Fruit fly (Drosophila melanogaster) whole organism, embryonic: ENCODE measurements around the gene ClC-a.

Experiments
- CG10267 ChIP-seq: fragments of 200-800 bp; sonication (Bioruptor generic); optimal IDR thresholded peaks from 2 replicates; lab custom pipeline; 2018; ENCODE audit warnings: missing biosample characterization, mild to moderate bottlenecking, missing genetic modification characterization, moderate library complexity
- CG10274 ChIP-seq: fragments of 200-800 bp; sonication (Bioruptor generic); optimal IDR thresholded peaks from 3 replicates; lab custom pipeline; 2017; ENCODE audit warnings: missing biosample characterization, mild to moderate bottlenecking, missing genetic modification characterization
- CG13775 ChIP-seq: fragments of 200-800 bp; sonication (Bioruptor generic); optimal IDR thresholded peaks from 3 replicates; lab custom pipeline; 2017; ENCODE audit warnings: missing biosample characterization, mild to moderate bottlenecking, missing genetic modification characterization
- CG13894 ChIP-seq: fragments of 200-800 bp; sonication (Bioruptor generic); optimal IDR thresholded peaks from 3 replicates; lab custom pipeline; 2018; ENCODE audit warnings: missing biosample characterization, mild to moderate bottlenecking, missing genetic modification characterization, moderate library complexity
- CG14860 ChIP-seq: fragments of 200-800 bp; sonication (Bioruptor generic); IDR thresholded peaks from 3 replicates; pipeline ENCODE4 v1.3.6; 2022; ENCODE audit warnings: missing biosample characterization, missing genetic modification characterization; ENCODE audit not compliant: partially characterized antibody
- CG1603 ChIP-seq: fragments of 200-800 bp; sonication (Bioruptor generic); optimal IDR thresholded peaks from 2 replicates; lab custom pipeline; 2019; ENCODE audit warnings: missing biosample characterization, mild to moderate bottlenecking, missing genetic modification characterization, moderate library complexity
- CG16813 ChIP-seq: fragments of 200-800 bp; sonication (Bioruptor generic); IDR thresholded peaks from 3 replicates; pipeline ENCODE4 v1.3.6; 2022; ENCODE audit warnings: missing biosample characterization, missing genetic modification characterization; ENCODE audit not compliant: partially characterized antibody
- CG17829 ChIP-seq: fragments of 200-800 bp; optimal IDR thresholded peaks from 2 replicates; lab custom pipeline; 2019; ENCODE audit warnings: missing biosample characterization, mild to moderate bottlenecking, missing genetic modification characterization, moderate library complexity
- CG2116 ChIP-seq: fragments of 200-800 bp; sonication (Bioruptor generic); optimal IDR thresholded peaks from 3 replicates; lab custom pipeline; 2018; ENCODE audit warnings: missing biosample characterization, mild to moderate bottlenecking, missing genetic modification characterization
- CG2129 ChIP-seq: fragments of 200-800 bp; sonication (Bioruptor generic); IDR thresholded peaks from 2 replicates; pipeline ENCODE4 v1.3.6; 2022; ENCODE audit warnings: missing biosample characterization, missing genetic modification characterization; ENCODE audit not compliant: partially characterized antibody
- CG3995 ChIP-seq: fragments of 200-800 bp; sonication (Bioruptor generic); optimal IDR thresholded peaks from 3 replicates; lab custom pipeline; 2016; ENCODE audit warnings: missing biosample characterization, missing genetic modification characterization
- CG5953 ChIP-seq: fragments of 200-800 bp; sonication (Bioruptor generic); IDR thresholded peaks from 2 replicates; pipeline ENCODE4 v1.3.6; 2022; ENCODE audit warnings: missing biosample characterization, missing genetic modification characterization
- CG6765 ChIP-seq: fragments of 200-800 bp; sonication (Bioruptor generic); optimal IDR thresholded peaks from 3 replicates; lab custom pipeline; 2017; ENCODE audit warnings: missing biosample characterization, mild to moderate bottlenecking, missing genetic modification characterization
- CG6791 ChIP-seq: fragments of 200-800 bp; sonication (Bioruptor generic); IDR thresholded peaks from 3 replicates; pipeline ENCODE4 v1.3.6; 2022; ENCODE audit warnings: missing biosample characterization, missing genetic modification characterization; ENCODE audit not compliant: partially characterized antibody
- CG7745 ChIP-seq: fragments of 200-800 bp; sonication (Bioruptor generic); optimal IDR thresholded peaks from 2 replicates; lab custom pipeline; 2018; ENCODE audit warnings: missing biosample characterization, mild to moderate bottlenecking, missing genetic modification characterization, moderate library complexity
- CG7963 ChIP-seq: fragments of 200-800 bp; sonication (Bioruptor generic); IDR thresholded peaks from 3 replicates; pipeline ENCODE4 v1.3.6; 2022; ENCODE audit warnings: missing biosample characterization, missing genetic modification characterization; ENCODE audit not compliant: partially characterized antibody
- CG9932 ChIP-seq: fragments of 200-800 bp; sonication (Bioruptor generic); IDR thresholded peaks from 2 replicates; pipeline ENCODE4 v1.3.6; 2022; ENCODE audit warnings: missing biosample characterization, missing genetic modification characterization
- Fer1 ChIP-seq: fragments of 200-800 bp; sonication (Bioruptor generic); optimal IDR thresholded peaks from 2 replicates; lab custom pipeline; 2017; ENCODE audit warnings: missing biosample characterization, mild to moderate bottlenecking, missing genetic modification characterization
- HHEX ChIP-seq: fragments of 200-800 bp; sonication (Bioruptor generic); optimal IDR thresholded peaks from 3 replicates; lab custom pipeline; 2017; ENCODE audit warnings: missing biosample characterization, mild to moderate bottlenecking, missing genetic modification characterization, missing genetic modification reagents
- HLH4C ChIP-seq: fragments of 200-800 bp; sonication (Bioruptor generic); IDR thresholded peaks from 3 replicates; pipeline ENCODE4 v1.3.6; 2022; ENCODE audit warnings: missing biosample characterization, missing genetic modification characterization; ENCODE audit not compliant: partially characterized antibody
- MESR4 ChIP-seq: fragments of 200-800 bp; sonication (Bioruptor generic); optimal IDR thresholded peaks from 2 replicates; lab custom pipeline; 2018; ENCODE audit warnings: missing biosample characterization, mild to moderate bottlenecking, missing genetic modification characterization, moderate library complexity
- Med ChIP-seq: fragments of 200-800 bp; sonication (Bioruptor generic); peaks from one replicate; lab custom pipeline; 2016; ENCODE audit warnings: missing biosample characterization, missing genetic modification characterization, mild to moderate bottlenecking, inconsistent platforms, moderate library complexity
- NC2α ChIP-seq: fragments of 200-800 bp; sonication (Bioruptor generic); optimal IDR thresholded peaks from 2 replicates; lab custom pipeline; 2016; ENCODE audit warnings: missing biosample characterization, missing genetic modification characterization
- NK7.1 ChIP-seq: fragments of 200-800 bp; sonication (Bioruptor generic); optimal IDR thresholded peaks from 3 replicates; lab custom pipeline; 2016; ENCODE audit warnings: missing biosample characterization, missing genetic modification characterization
- Rx ChIP-seq: fragments of 200-800 bp; sonication (Bioruptor generic); IDR thresholded peaks from 2 replicates; pipeline ENCODE4 v1.3.6; 2022; ENCODE audit warnings: missing biosample characterization, missing genetic modification characterization
- YL-1 ChIP-seq: fragments of 200-800 bp; sonication (Bioruptor generic); optimal IDR thresholded peaks from 3 replicates; lab custom pipeline; 2017; ENCODE audit warnings: missing biosample characterization, mild to moderate bottlenecking, missing genetic modification characterization
- ase ChIP-seq: fragments of 200-800 bp; sonication (Bioruptor generic); IDR thresholded peaks from 3 replicates; pipeline ENCODE4 v1.3.6; 2022; ENCODE audit warnings: missing biosample characterization, missing genetic modification characterization
- bbx ChIP-seq: fragments of 200-800 bp; sonication (Bioruptor generic); IDR thresholded peaks from 2 replicates; pipeline ENCODE4 v1.3.6; 2022; ENCODE audit warnings: missing biosample characterization, missing genetic modification characterization; ENCODE audit not compliant: partially characterized antibody
- br ChIP-seq: fragments of >200 bp; optimal IDR thresholded peaks from 2 replicates; lab custom pipeline; 2017
- cg ChIP-seq: fragments of 200-800 bp; sonication (Bioruptor generic); optimal IDR thresholded peaks from 3 replicates; lab custom pipeline; 2019; ENCODE audit warnings: missing biosample characterization, mild to moderate bottlenecking, missing genetic modification characterization, moderate library complexity
- chif ChIP-seq, 2 experiments: fragments of 200-800 bp; sonication (Bioruptor generic); optimal IDR thresholded peaks; 3 replicates each; lab custom pipeline; 2016; ENCODE audit warnings: missing biosample characterization in 2 of 2, missing genetic modification characterization in 2 of 2
- corto ChIP-seq: fragments of 200-800 bp; sonication (Bioruptor generic); optimal IDR thresholded peaks from 2 replicates; lab custom pipeline; 2016; ENCODE audit warnings: missing biosample characterization, mild to moderate bottlenecking, missing genetic modification characterization, moderate library complexity
- dan ChIP-seq: fragments of 200-800 bp; sonication (Bioruptor generic); IDR thresholded peaks from 2 replicates; pipeline ENCODE4 v1.3.6; 2022; ENCODE audit warnings: missing biosample characterization, missing genetic modification characterization
- en ChIP-seq: fragments of 200-800 bp; sonication (Bioruptor generic); optimal IDR thresholded peaks from 2 replicates; lab custom pipeline; 2016; ENCODE audit warnings: missing biosample characterization, missing genetic modification characterization
- fd96Cb ChIP-seq: fragments of 200-800 bp; sonication (Bioruptor generic); optimal IDR thresholded peaks from 2 replicates; lab custom pipeline; 2018; ENCODE audit warnings: missing biosample characterization, mild to moderate bottlenecking, missing genetic modification characterization, moderate library complexity
- gem ChIP-seq: fragments of 200-800 bp; sonication (Bioruptor generic); optimal IDR thresholded peaks from 2 replicates; lab custom pipeline; 2019; ENCODE audit warnings: missing biosample characterization, mild to moderate bottlenecking, missing genetic modification characterization, moderate library complexity
- gfzf ChIP-seq: fragments of 200-800 bp; sonication (Bioruptor generic); optimal IDR thresholded peaks from 2 replicates; lab custom pipeline; 2016; ENCODE audit warnings: missing biosample characterization, mild to moderate bottlenecking, missing genetic modification characterization, moderate library complexity
- hb ChIP-seq: fragments of 200-800 bp; sonication (Bioruptor generic); IDR thresholded peaks from 3 replicates; pipeline ENCODE4 v1.3.6; 2022; ENCODE audit warnings: missing biosample characterization, missing genetic modification characterization; ENCODE audit not compliant: partially characterized antibody
- inv ChIP-seq: fragments of 200-800 bp; sonication (Bioruptor generic); IDR thresholded peaks from 2 replicates; pipeline ENCODE4 v1.3.6; 2022; ENCODE audit warnings: missing biosample characterization, missing genetic modification characterization; ENCODE audit not compliant: partially characterized antibody
- nerfin-2 ChIP-seq: fragments of 200-800 bp; sonication (Bioruptor generic); IDR thresholded peaks from 2 replicates; pipeline ENCODE4 v1.3.6; 2022; ENCODE audit warnings: missing biosample characterization, missing genetic modification characterization; ENCODE audit not compliant: partially characterized antibody
- pum ChIP-seq: fragments of 200-800 bp; sonication (Bioruptor generic); optimal IDR thresholded peaks from 2 replicates; lab custom pipeline; 2016; ENCODE audit warnings: missing biosample characterization, missing genetic modification characterization
- pzg ChIP-seq: fragments of 200-800 bp; sonication (Bioruptor generic); optimal IDR thresholded peaks from 3 replicates; lab custom pipeline; 2018; ENCODE audit warnings: missing biosample characterization, mild to moderate bottlenecking, missing genetic modification characterization, moderate library complexity
- ranshi ChIP-seq: fragments of 200-800 bp; sonication (Bioruptor generic); IDR thresholded peaks from 2 replicates; pipeline ENCODE4 v1.3.6; 2022; ENCODE audit warnings: missing biosample characterization, missing genetic modification characterization
- row ChIP-seq: fragments of 200-800 bp; sonication (Bioruptor generic); IDR thresholded peaks from 3 replicates; pipeline ENCODE4 v1.3.6; 2022; ENCODE audit warnings: missing biosample characterization, missing genetic modification characterization
- sens ChIP-seq: fragments of 200-800 bp; sonication (Bioruptor generic); peaks from one replicate; lab custom pipeline; 2016; ENCODE audit warnings: missing biosample characterization, missing genetic modification characterization
- sima ChIP-seq: fragments of 200-800 bp; sonication (Bioruptor generic); optimal IDR thresholded peaks from 2 replicates; lab custom pipeline; 2016; ENCODE audit warnings: missing biosample characterization, missing genetic modification characterization
- so ChIP-seq: fragments of 200-800 bp; sonication (Bioruptor generic); IDR thresholded peaks from 3 replicates; pipeline ENCODE4 v1.3.6; 2022; ENCODE audit warnings: missing biosample characterization, missing genetic modification characterization
- stwl ChIP-seq: fragments of 200-800 bp; sonication (Bioruptor generic); optimal IDR thresholded peaks from 3 replicates; lab custom pipeline; 2018; ENCODE audit warnings: missing biosample characterization, mild to moderate bottlenecking, missing genetic modification characterization, moderate library complexity
- trem ChIP-seq: fragments of 200-800 bp; optimal IDR thresholded peaks from 3 replicates; lab custom pipeline; 2019; ENCODE audit warnings: missing biosample characterization, mild to moderate bottlenecking, missing genetic modification characterization, moderate library complexity
- zen2 ChIP-seq: fragments of 200-800 bp; sonication (Bioruptor generic); IDR thresholded peaks from 3 replicates; pipeline ENCODE4 v1.3.6; 2022; ENCODE audit warnings: missing biosample characterization, missing genetic modification characterization; ENCODE audit not compliant: partially characterized antibody

ClC-a gene

dm6 chr3R:11822266-11822665 is 9.3 kb upstream of the ClC-a start, which contains the start of gene Kyat (continued):
- TF ChIP-seq cg (GFP tag; lab: Kevin White, UChicago) (peak; percentile 29), ase (GFP tag; lab: Robert Waterston, UW) (no peak), Fer1 (GFP tag; lab: Kevin White, UChicago) (peak; percentile 22), CG9932 (GFP tag; lab: Robert Waterston, UW) (peak; percentile 55), CG6765 (GFP tag; lab: Kevin White, UChicago) (no peak), CG10267 (tag; lab: Kevin White, UChicago) (peak; percentile 80), CG7745 (tag; lab: Kevin White, UChicago) (no peak), CG10274 (GFP tag; lab: Kevin White, UChicago) (peak; percentile 54), ranshi (GFP tag; lab: Robert Waterston, UW) (no peak), HHEX (GFP tag; lab: Kevin White, UChicago) (no peak), Med (GFP tag; lab: Kevin White, UChicago) (peak; percentile 79), hb (GFP tag; lab: Robert Waterston, UW) (peak; percentile 95), trem (peak; percentile 64), CG17829 (peak; percentile 43), CG13775 (GFP tag; lab: Kevin White, UChicago) (no peak), corto (GFP tag; lab: Kevin White, UChicago) (no peak), MESR4 (GFP tag; lab: Kevin White, UChicago) (peak; percentile 27), CG2129 (GFP tag; lab: Robert Waterston, UW) (peak; percentile 91), row (peak; percentile 33; the same call in 2 of the 3 replicates), chif (GFP tag; optimal IDR thresholded peaks at IDR 0.05; lab: Kevin White, UChicago) (no peak), pzg (GFP tag; lab: Kevin White, UChicago) (peak; percentile 90), gem (tag; lab: Kevin White, UChicago) (no peak), so (GFP tag; lab: Robert Waterston, UW) (no peak), CG1603 (tag; lab: Kevin White, UChicago) (peak; percentile 78), fd96Cb (tag; lab: Kevin White, UChicago) (no peak), CG7963 (peak; percentile 97), sima (no peak), CG2116 (peak; percentile 93), NC2α (GFP tag; lab: Kevin White, UChicago) (no peak), CG14860 (peak; percentile 93), zen2 (GFP tag; lab: Robert Waterston, UW) (peak; percentile 98), YL-1 (peak; percentile 69), en (no peak), CG16813 (GFP tag; lab: Robert Waterston, UW) (peak; percentile 97), nerfin-2 (GFP tag; lab: Robert Waterston, UW) (peak; percentile 95), CG13894 (no peak), sens (GFP tag; lab: Kevin White, UChicago) (peak; percentile 67), dan (no peak), CG3995 (GFP tag; lab: Kevin White, UChicago) (peak; percentile 83), pum (no peak), Rx (no peak), HLH4C (GFP tag; lab: Robert Waterston, UW) (peak; percentile 97), br (lab: Kevin White, UChicago) (no peak), inv (peak; percentile 96), bbx (GFP tag; lab: Robert Waterston, UW) (peak; percentile 99), gfzf (peak; percentile 27), CG5953 (GFP tag; lab: Robert Waterston, UW) (no peak), NK7.1 (GFP tag; lab: Kevin White, UChicago) (no peak), CG6791 (GFP tag; lab: Robert Waterston, UW) (peak; percentile 98), stwl (tag; lab: Kevin White, UChicago) (peak; percentile 81)
